Worm (Caenorhabditis elegans) whole organism, early embryonic: ENCODE results near the gene pdl-1.
A peak's percentile ranks its signal among the peaks of the same experiment; 100 is the strongest.

Experiments
- B0310.2 ChIP-seq: sonication (generic microtip); optimal IDR thresholded peaks from 2 replicates; lab custom pipeline; 2016; ENCODE audit warnings: mild to moderate bottlenecking, missing genetic modification characterization, missing compliant biosample characterization
- F13C5.2 ChIP-seq: sonication (generic microtip); optimal IDR thresholded peaks from 2 replicates; lab custom pipeline; 2017; ENCODE audit warnings: mild to moderate bottlenecking, missing genetic modification characterization, inconsistent platforms, missing compliant biosample characterization
- aly-1 ChIP-seq: sonication (generic microtip); optimal IDR thresholded peaks from 2 replicates; lab custom pipeline; 2016; ENCODE audit warnings: missing genetic modification characterization, missing compliant biosample characterization
- ama-1 ChIP-seq: fragments of 150-350 bp; optimal IDR thresholded peaks from 2 replicates; lab custom pipeline; 2014
- ceh-13 ChIP-seq: fragments of 200-800 bp; sonication (Bioruptor generic); optimal IDR thresholded peaks from 2 replicates; lab custom pipeline; 2018; ENCODE audit warnings: mild to moderate bottlenecking, missing genetic modification characterization, missing compliant biosample characterization
- ceh-36 ChIP-seq: sonication (generic microtip); optimal IDR thresholded peaks from 2 replicates; lab custom pipeline; 2016; ENCODE audit warnings: missing genetic modification characterization, inconsistent platforms, missing compliant biosample characterization
- ets-7 ChIP-seq: sonication (generic microtip); optimal IDR thresholded peaks from 2 replicates; lab custom pipeline; 2016; ENCODE audit warnings: missing genotype, missing genetic modification characterization, missing compliant biosample characterization
- flt-1 ChIP-seq: fragments of 200-800 bp; sonication (Bioruptor generic); IDR thresholded peaks from 2 replicates; pipeline ENCODE4 v1.3.6; 2022; ENCODE audit warnings: missing genetic modification characterization, missing compliant biosample characterization
- hmbx-1 ChIP-seq: sonication (generic microtip); optimal IDR thresholded peaks from 2 replicates; lab custom pipeline; 2016; ENCODE audit warnings: mild to moderate bottlenecking, missing genetic modification characterization, missing compliant biosample characterization
- hmg-4 ChIP-seq: fragments of 200-800 bp; sonication (Bioruptor generic); optimal IDR thresholded peaks from 2 replicates; lab custom pipeline; 2018; ENCODE audit warnings: mild to moderate bottlenecking, missing genetic modification characterization, missing compliant biosample characterization
- hnd-1 ChIP-seq: sonication (generic microtip); optimal IDR thresholded peaks from 2 replicates; lab custom pipeline; 2016; ENCODE audit warnings: missing genetic modification characterization, missing compliant biosample characterization
- pes-1 ChIP-seq: fragments of 200-800 bp; sonication (Bioruptor generic); IDR thresholded peaks from 2 replicates; pipeline ENCODE4 v1.3.6; 2022; ENCODE audit warnings: missing genetic modification reagents, missing genetic modification characterization, missing compliant biosample characterization
- scrt-1 ChIP-seq: fragments of 200-800 bp; sonication (Bioruptor generic); IDR thresholded peaks from 2 replicates; pipeline ENCODE4 v1.3.6; 2022; ENCODE audit warnings: missing genetic modification characterization, missing compliant biosample characterization
- sea-1 ChIP-seq: fragments of 200-800 bp; sonication (Bioruptor generic); conservative IDR thresholded peaks from 2 replicates; pipeline ENCODE4 v1.3.6; 2022; ENCODE audit warnings: missing genetic modification characterization, missing compliant biosample characterization
- tbx-11 ChIP-seq: fragments of 200-800 bp; sonication (Bioruptor generic); IDR thresholded peaks from 2 replicates; pipeline ENCODE4 v1.3.6; 2022; ENCODE audit warnings: missing genetic modification characterization, missing compliant biosample characterization
- tbx-37 ChIP-seq: fragments of 200-800 bp; sonication (Bioruptor generic); conservative IDR thresholded peaks from 2 replicates; pipeline ENCODE4 v1.3.6; 2022; ENCODE audit warnings: missing genetic modification reagents, missing genetic modification characterization, missing compliant biosample characterization
- tra-4 ChIP-seq: sonication (generic microtip); optimal IDR thresholded peaks from 2 replicates; lab custom pipeline; 2017; ENCODE audit warnings: missing genetic modification characterization, missing compliant biosample characterization

pdl-1 gene

ce11 chrII:7151969-7152631, 31.5 kb upstream of the pdl-1 start, which contains the start of gene fust-1:
Gene fust-1 (plus strand): TSS chrII:7152581.
- TF ChIP-seq tbx-37 (GFP tag; lab: Robert Waterston, UW) (peak; percentile 33; the same call in 1 of the 2 replicates), sea-1 (GFP tag; lab: Robert Waterston, UW) (no peak; the same call in 1 of the 2 replicates), pes-1 (GFP tag; lab: Robert Waterston, UW) (peak; percentile 77), aly-1 (tag; lab: Kevin White, UChicago) (no peak), scrt-1 (GFP tag; lab: Robert Waterston, UW) (peak; percentile 58; the same call in 1 of the 2 replicates), ets-7 (tag; lab: Kevin White, UChicago) (no peak), B0310.2 (tag; lab: Kevin White, UChicago) (no peak), tbx-11 (GFP tag; lab: Robert Waterston, UW) (peak; percentile 48; the same call in 1 of the 2 replicates), ceh-36 (tag; lab: Kevin White, UChicago) (peak; percentile 39), hmbx-1 (peak; percentile 19), ceh-13 (no peak), tra-4 (tag; lab: Kevin White, UChicago) (no peak), F13C5.2 (tag; lab: Kevin White, UChicago) (peak; percentile 89), hnd-1 (tag; lab: Kevin White, UChicago) (peak; percentile 1), flt-1 (GFP tag; lab: Robert Waterston, UW) (peak; percentile 64; the same call in 1 of the 2 replicates), ama-1 (lab: Kevin White, UChicago) (no peak), hmg-4 (GFP tag; lab: Kevin White, UChicago) (peak; percentile 46)

- TF ChIP-seq aly-1 (tag; lab: Kevin White, UChicago), result peak; percentile 38
- TF ChIP-seq ets-7 (tag; lab: Kevin White, UChicago), result no peak
These were observed 28.9 kb upstream of the pdl-1 start for ce11 chrII:7154711-7155110.

ce11 chrII:7155392-7155791, 28.2 kb upstream of the pdl-1 start, which contains the start of gene C27H5.2:
Gene C27H5.2 (plus strand): TSS chrII:7155581.
- TF ChIP-seq pes-1 (GFP tag; lab: Robert Waterston, UW) (no peak), B0310.2 (tag; lab: Kevin White, UChicago) (no peak), tbx-37 (GFP tag; lab: Robert Waterston, UW) (no peak), aly-1 (tag; lab: Kevin White, UChicago) (no peak), sea-1 (GFP tag; lab: Robert Waterston, UW) (no peak), ceh-13 (no peak), ama-1 (lab: Kevin White, UChicago) (no peak), tbx-11 (GFP tag; lab: Robert Waterston, UW) (no peak), ceh-36 (tag; lab: Kevin White, UChicago) (no peak), hnd-1 (tag; lab: Kevin White, UChicago) (no peak), flt-1 (GFP tag; lab: Robert Waterston, UW) (no peak), scrt-1 (GFP tag; lab: Robert Waterston, UW) (no peak), ets-7 (tag; lab: Kevin White, UChicago) (no peak), hmbx-1 (no peak)

ce11 chrII:7157415-7157814, 26.2 kb upstream of the pdl-1 start:
- no peak for TF ChIP-seq aly-1 (tag; lab: Kevin White, UChicago)
- TF ChIP-seq pes-1 (GFP tag; lab: Robert Waterston, UW), result no peak
- TF ChIP-seq B0310.2 (tag; lab: Kevin White, UChicago), result no peak
- no peak for TF ChIP-seq F13C5.2 (tag; lab: Kevin White, UChicago)
- no peak for TF ChIP-seq ceh-13
- no peak for TF ChIP-seq ama-1 (lab: Kevin White, UChicago)
- no peak for TF ChIP-seq ets-7 (tag; lab: Kevin White, UChicago)
- TF ChIP-seq scrt-1 (GFP tag; lab: Robert Waterston, UW), result no peak
- no peak for TF ChIP-seq hnd-1 (tag; lab: Kevin White, UChicago)
- no peak for TF ChIP-seq sea-1 (GFP tag; lab: Robert Waterston, UW)
- no peak for TF ChIP-seq hmg-4 (GFP tag; lab: Kevin White, UChicago)
- no peak for TF ChIP-seq tra-4 (tag; lab: Kevin White, UChicago)
- TF ChIP-seq flt-1 (GFP tag; lab: Robert Waterston, UW), result no peak
- TF ChIP-seq tbx-11 (GFP tag; lab: Robert Waterston, UW), result no peak
- TF ChIP-seq tbx-37 (GFP tag; lab: Robert Waterston, UW), result no peak
- no peak for TF ChIP-seq hmbx-1
- no peak for TF ChIP-seq ceh-36 (tag; lab: Kevin White, UChicago)

- TF ChIP-seq tbx-37 (GFP tag; lab: Robert Waterston, UW) (no peak), flt-1 (GFP tag; lab: Robert Waterston, UW) (no peak), ceh-13 (no peak), hnd-1 (tag; lab: Kevin White, UChicago) (no peak), ama-1 (lab: Kevin White, UChicago) (no peak), aly-1 (tag; lab: Kevin White, UChicago) (no peak), hmbx-1 (no peak), B0310.2 (tag; lab: Kevin White, UChicago) (no peak), pes-1 (GFP tag; lab: Robert Waterston, UW) (no peak), tra-4 (tag; lab: Kevin White, UChicago) (no peak), tbx-11 (GFP tag; lab: Robert Waterston, UW) (no peak), F13C5.2 (tag; lab: Kevin White, UChicago) (no peak), sea-1 (GFP tag; lab: Robert Waterston, UW) (no peak), ceh-36 (tag; lab: Kevin White, UChicago) (no peak), scrt-1 (GFP tag; lab: Robert Waterston, UW) (no peak)
These were observed 22.1 kb upstream of the pdl-1 start, which contains the start of gene C27H5.12 for ce11 chrII:7161512-7161911. Gene C27H5.12 (minus strand): TSS chrII:7161612.

ce11 chrII:7165749-7166148, 17.9 kb upstream of the pdl-1 start, which contains the start of gene mfsd-13.2:
Gene mfsd-13.2 (minus strand): TSS chrII:7165849.
- TF ChIP-seq F13C5.2 (tag; lab: Kevin White, UChicago) (no peak), tra-4 (tag; lab: Kevin White, UChicago) (no peak), scrt-1 (GFP tag; lab: Robert Waterston, UW) (no peak), pes-1 (GFP tag; lab: Robert Waterston, UW) (no peak), tbx-11 (GFP tag; lab: Robert Waterston, UW) (no peak), hmbx-1 (no peak), aly-1 (tag; lab: Kevin White, UChicago) (no peak)
